Fruit fly (Drosophila melanogaster) whole organism, embryonic: ENCODE data around the gene CG17327.

ENCODE experiments used
- Atf3 ChIP-seq: fragments of 200-800 bp; sonication (Bioruptor generic); optimal IDR thresholded peaks from 3 replicates; lab custom pipeline; 2016; ENCODE audit warnings: missing biosample characterization, missing genetic modification characterization
- B-H1 ChIP-seq: fragments of 200-800 bp; sonication (Bioruptor generic); IDR thresholded peaks from 3 replicates; pipeline ENCODE4 v1.3.6; 2022; ENCODE audit warnings: missing biosample characterization, missing genetic modification characterization
- CG10959 ChIP-seq: fragments of 200-800 bp; sonication (Bioruptor generic); IDR thresholded peaks from 2 replicates; pipeline ENCODE4 v1.3.6; 2022; ENCODE audit warnings: missing biosample characterization, missing genetic modification characterization
- CG11504 ChIP-seq: fragments of 200-800 bp; sonication (Bioruptor generic); optimal IDR thresholded peaks from 3 replicates; lab custom pipeline; 2019; ENCODE audit warnings: missing biosample characterization, mild to moderate bottlenecking, missing genetic modification characterization, moderate library complexity
- CG11695 ChIP-seq: fragments of 200-800 bp; sonication (Bioruptor generic); IDR thresholded peaks from 3 replicates; pipeline ENCODE4 v1.3.6; 2022; ENCODE audit warnings: missing biosample characterization, missing genetic modification characterization
- CG12104 ChIP-seq: fragments of 200-800 bp; sonication (Bioruptor generic); optimal IDR thresholded peaks from 3 replicates; lab custom pipeline; 2016; ENCODE audit warnings: missing biosample characterization, missing genetic modification characterization
- CG12155 ChIP-seq: fragments of 200-800 bp; sonication (Bioruptor generic); optimal IDR thresholded peaks from 3 replicates; lab custom pipeline; 2016; ENCODE audit warnings: missing biosample characterization, missing genetic modification characterization
- CG1603 ChIP-seq: fragments of 200-800 bp; sonication (Bioruptor generic); optimal IDR thresholded peaks from 2 replicates; lab custom pipeline; 2019; ENCODE audit warnings: missing biosample characterization, mild to moderate bottlenecking, missing genetic modification characterization, moderate library complexity
- CG16779 ChIP-seq: fragments of 200-800 bp; sonication (Bioruptor generic); IDR thresholded peaks from 2 replicates; pipeline ENCODE4 v1.3.6; 2022; ENCODE audit warnings: missing biosample characterization, missing genetic modification characterization
- CG17359 ChIP-seq: fragments of 200-800 bp; sonication (Bioruptor generic); optimal IDR thresholded peaks from 3 replicates; lab custom pipeline; 2018; ENCODE audit warnings: missing biosample characterization, mild to moderate bottlenecking, missing genetic modification characterization, moderate library complexity
- CG17361 ChIP-seq: fragments of 200-800 bp; sonication (Bioruptor generic); IDR thresholded peaks from 3 replicates; pipeline ENCODE4 v1.3.6; 2022; ENCODE audit warnings: missing biosample characterization, missing genetic modification characterization
- CG17568 ChIP-seq: fragments of 200-800 bp; sonication (Bioruptor generic); optimal IDR thresholded peaks from 2 replicates; lab custom pipeline; 2018; ENCODE audit warnings: missing biosample characterization, mild to moderate bottlenecking, missing genetic modification characterization, moderate library complexity
- CG17829 ChIP-seq: fragments of 200-800 bp; optimal IDR thresholded peaks from 2 replicates; lab custom pipeline; 2019; ENCODE audit warnings: missing biosample characterization, mild to moderate bottlenecking, missing genetic modification characterization, moderate library complexity
- CG30431 ChIP-seq: fragments of 200-800 bp; sonication (Bioruptor generic); optimal IDR thresholded peaks from 2 replicates; lab custom pipeline; 2017; ENCODE audit warnings: missing biosample characterization, missing genetic modification characterization
- CG31388 ChIP-seq: fragments of 200-800 bp; sonication (Bioruptor generic); optimal IDR thresholded peaks from 2 replicates; lab custom pipeline; 2016; ENCODE audit warnings: missing biosample characterization, missing genetic modification characterization
- CG3995 ChIP-seq: fragments of 200-800 bp; sonication (Bioruptor generic); optimal IDR thresholded peaks from 3 replicates; lab custom pipeline; 2016; ENCODE audit warnings: missing biosample characterization, missing genetic modification characterization
- CG4854 ChIP-seq: fragments of 200-800 bp; sonication (Bioruptor generic); optimal IDR thresholded peaks from 2 replicates; lab custom pipeline; 2016; ENCODE audit warnings: missing biosample characterization, missing genetic modification characterization, inconsistent platforms
- CG7357 ChIP-seq: fragments of 200-800 bp; sonication (Bioruptor generic); IDR thresholded peaks from 3 replicates; pipeline ENCODE4 v1.3.6; 2022; ENCODE audit warnings: missing biosample characterization, missing genetic modification characterization
- CG8478 ChIP-seq: fragments of >200 bp; optimal IDR thresholded peaks from 2 replicates; lab custom pipeline; 2018
- CG9215 ChIP-seq: fragments of 200-800 bp; sonication (Bioruptor generic); IDR thresholded peaks from 2 replicates; pipeline ENCODE4 v1.3.6; 2022; ENCODE audit warnings: missing biosample characterization, missing genetic modification characterization
- Chrac-16 ChIP-seq: fragments of 200-800 bp; sonication (Bioruptor generic); optimal IDR thresholded peaks from 3 replicates; lab custom pipeline; 2016; ENCODE audit warnings: missing biosample characterization, missing genetic modification characterization
- CrebB ChIP-seq: fragments of 200-800 bp; sonication (Bioruptor generic); optimal IDR thresholded peaks from 3 replicates; lab custom pipeline; 2018; ENCODE audit warnings: missing biosample characterization, mild to moderate bottlenecking, missing genetic modification characterization
- Hand ChIP-seq: fragments of 200-800 bp; sonication (Bioruptor generic); optimal IDR thresholded peaks from 2 replicates; lab custom pipeline; 2017; ENCODE audit warnings: mild to moderate bottlenecking, missing biosample characterization, missing genetic modification reagents, missing genetic modification characterization
- Mad ChIP-seq: fragments of 200-800 bp; sonication (Bioruptor generic); optimal IDR thresholded peaks from 2 replicates; lab custom pipeline; 2016; ENCODE audit warnings: missing biosample characterization, missing genetic modification characterization
- NC2α ChIP-seq: fragments of 200-800 bp; sonication (Bioruptor generic); optimal IDR thresholded peaks from 2 replicates; lab custom pipeline; 2016; ENCODE audit warnings: missing biosample characterization, missing genetic modification characterization
- Nf-YC ChIP-seq: fragments of 200-800 bp; optimal IDR thresholded peaks from 3 replicates; lab custom pipeline; 2019; ENCODE audit warnings: missing biosample characterization, mild to moderate bottlenecking, missing genetic modification characterization, moderate library complexity
- Ptx1 ChIP-seq: fragments of 200-800 bp; sonication (Bioruptor generic); IDR thresholded peaks from 2 replicates; pipeline ENCODE4 v1.3.6; 2022; ENCODE audit warnings: missing biosample characterization, missing genetic modification characterization
- Stat92E ChIP-seq, 3 experiments: fragments of >200 bp in 2 of 3; fragments of 200-800 bp in 1 of 3; sonication (Bioruptor generic) in 1 of 3; optimal IDR thresholded peaks; 2 replicates each; lab custom pipeline; 2017 to 2019; ENCODE audit warnings: missing biosample characterization in 3 of 3, missing genetic modification characterization in 3 of 3, mild to moderate bottlenecking in 1 of 3, moderate library complexity in 1 of 3
- Tbp ChIP-seq: fragments of >200 bp; optimal IDR thresholded peaks from 2 replicates; lab custom pipeline; 2018; ENCODE audit warnings: missing biosample characterization, missing genetic modification characterization
- Xrp1 ChIP-seq: fragments of 200-800 bp; sonication (Bioruptor generic); IDR thresholded peaks from 2 replicates; pipeline ENCODE4 v1.3.6; 2022; ENCODE audit warnings: missing biosample characterization, missing genetic modification characterization
- ara ChIP-seq: fragments of 200-800 bp; sonication (Bioruptor generic); IDR thresholded peaks from 2 replicates; pipeline ENCODE4 v1.3.6; 2022; ENCODE audit warnings: missing biosample characterization, missing genetic modification characterization
- cato ChIP-seq: fragments of 200-800 bp; sonication (Bioruptor generic); optimal IDR thresholded peaks from 2 replicates; lab custom pipeline; 2016; ENCODE audit warnings: missing biosample characterization, missing genetic modification characterization, borderline replicate concordance
- caup ChIP-seq: fragments of 200-800 bp; sonication (Bioruptor generic); optimal IDR thresholded peaks from 3 replicates; lab custom pipeline; 2017; ENCODE audit warnings: missing biosample characterization, mild to moderate bottlenecking, missing genetic modification characterization, moderate library complexity; ENCODE audit not compliant: severe bottlenecking
- corto ChIP-seq: fragments of 200-800 bp; sonication (Bioruptor generic); optimal IDR thresholded peaks from 2 replicates; lab custom pipeline; 2016; ENCODE audit warnings: missing biosample characterization, mild to moderate bottlenecking, missing genetic modification characterization, moderate library complexity
- crc ChIP-seq: fragments of 200-800 bp; sonication (Bioruptor generic); optimal IDR thresholded peaks from 2 replicates; lab custom pipeline; 2016; ENCODE audit warnings: missing biosample characterization, missing genetic modification characterization
- disco-r ChIP-seq: fragments of 200-800 bp; sonication (Bioruptor generic); optimal IDR thresholded peaks from 2 replicates; lab custom pipeline; 2016; ENCODE audit warnings: missing biosample characterization, missing genetic modification characterization
- ewg ChIP-seq: fragments of 200-800 bp; sonication (Bioruptor generic); optimal IDR thresholded peaks from 3 replicates; lab custom pipeline; 2017; ENCODE audit warnings: mild to moderate bottlenecking, missing biosample characterization, missing genetic modification reagents, missing genetic modification characterization
- fd96Cb ChIP-seq: fragments of 200-800 bp; sonication (Bioruptor generic); optimal IDR thresholded peaks from 2 replicates; lab custom pipeline; 2018; ENCODE audit warnings: missing biosample characterization, mild to moderate bottlenecking, missing genetic modification characterization, moderate library complexity
- hth ChIP-seq: fragments of >200 bp; optimal IDR thresholded peaks from 2 replicates; lab custom pipeline; 2017; ENCODE audit warnings: inconsistent platforms
- kah ChIP-seq: fragments of 200-800 bp; sonication (Bioruptor generic); optimal IDR thresholded peaks from 2 replicates; lab custom pipeline; 2018; ENCODE audit warnings: missing biosample characterization, mild to moderate bottlenecking, missing genetic modification characterization
- lilli ChIP-seq: fragments of 200-800 bp; sonication (Bioruptor generic); optimal IDR thresholded peaks from 3 replicates; lab custom pipeline; 2016; ENCODE audit warnings: missing biosample characterization, missing genetic modification characterization
- luna ChIP-seq: fragments of 200-800 bp; sonication (Bioruptor generic); optimal IDR thresholded peaks from 2 replicates; lab custom pipeline; 2016; ENCODE audit warnings: missing biosample characterization, missing genetic modification characterization
- nom ChIP-seq: fragments of 200-800 bp; sonication (Bioruptor generic); optimal IDR thresholded peaks from 2 replicates; lab custom pipeline; 2017; ENCODE audit warnings: missing biosample characterization, missing genetic modification characterization, mild to moderate bottlenecking, moderate library complexity, missing genetic modification reagents
- p53 ChIP-seq: fragments of 200-800 bp; sonication (Bioruptor generic); optimal IDR thresholded peaks from 2 replicates; lab custom pipeline; 2016; ENCODE audit warnings: missing biosample characterization, missing genetic modification characterization
- pros ChIP-seq: fragments of 200-800 bp; sonication (Bioruptor generic); optimal IDR thresholded peaks from 3 replicates; lab custom pipeline; 2019; ENCODE audit warnings: missing biosample characterization, mild to moderate bottlenecking, missing genetic modification characterization, moderate library complexity
- ro ChIP-seq: fragments of 200-800 bp; sonication (Bioruptor generic); IDR thresholded peaks from 2 replicates; pipeline ENCODE4 v1.3.6; 2022; ENCODE audit warnings: missing biosample characterization, missing genetic modification characterization
- sisA ChIP-seq: fragments of 200-800 bp; sonication (Bioruptor generic); IDR thresholded peaks from 2 replicates; pipeline ENCODE4 v1.3.6; 2022; ENCODE audit warnings: missing biosample characterization, missing genetic modification characterization
- slou ChIP-seq: fragments of 200-800 bp; sonication (Bioruptor generic); optimal IDR thresholded peaks from 3 replicates; lab custom pipeline; 2016; ENCODE audit warnings: missing biosample characterization, missing genetic modification characterization
- tll ChIP-seq, 2 experiments: fragments of 200-800 bp in 1 of 2; fragments of >200 bp in 1 of 2; sonication (Bioruptor generic) in 1 of 2; optimal IDR thresholded peaks; 2 replicates each; lab custom pipeline; 2017 to 2019; ENCODE audit warnings: missing biosample characterization in 2 of 2, missing genetic modification characterization in 2 of 2, mild to moderate bottlenecking in 1 of 2, moderate library complexity in 1 of 2
- usp ChIP-seq: fragments of >200 bp; optimal IDR thresholded peaks from 2 replicates; lab custom pipeline; 2017; ENCODE audit warnings: missing biosample characterization, missing genetic modification characterization
- zen ChIP-seq: fragments of 200-800 bp; sonication (Bioruptor generic); optimal IDR thresholded peaks from 3 replicates; lab custom pipeline; 2018; ENCODE audit warnings: missing biosample characterization, mild to moderate bottlenecking, missing genetic modification characterization, moderate library complexity

Gene CG17327

DNA sequence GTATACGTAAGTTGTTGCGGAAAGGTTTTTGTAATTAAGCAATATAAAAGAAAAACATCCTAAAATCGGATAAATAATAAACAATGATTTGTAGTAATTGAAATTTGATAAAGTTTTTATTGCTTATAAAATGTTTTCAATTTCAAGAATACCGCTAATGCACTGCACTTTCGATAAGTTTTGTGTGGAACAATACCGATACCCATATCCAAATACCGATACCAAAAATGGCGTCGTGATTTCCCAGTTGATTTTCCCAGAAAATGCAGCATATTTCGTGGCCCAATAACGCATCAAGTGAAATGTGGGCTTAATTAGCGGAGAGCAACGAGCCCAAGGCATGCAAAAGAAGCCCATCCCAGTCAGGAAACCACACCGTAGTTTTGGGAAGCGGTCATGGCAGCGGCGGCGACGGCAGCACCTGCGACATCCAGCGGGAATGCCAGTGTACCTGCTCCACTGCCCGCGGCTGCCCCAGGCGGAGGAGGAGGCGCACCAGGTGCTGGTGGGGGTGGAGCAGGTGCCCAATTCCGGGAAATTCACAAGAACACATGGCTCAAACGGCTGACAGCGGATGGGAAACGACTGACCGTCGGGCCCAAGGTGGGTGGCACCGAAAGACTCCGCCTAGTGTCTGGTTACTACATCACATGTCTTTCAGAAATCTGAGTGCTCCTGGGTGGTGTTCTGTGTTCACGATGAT is 11.5 kb downstream of the CG17327 start, which contains the start of gene CG31342 (continued):
- no peak for TF ChIP-seq CG9215
- TF ChIP-seq CG17359 (tag; lab: Kevin White, UChicago) = peak; percentile 55
- peak; percentile 14 for TF ChIP-seq CrebB (tag; lab: Kevin White, UChicago)
- TF ChIP-seq disco-r (GFP tag; lab: Kevin White, UChicago) = no peak
- no peak for TF ChIP-seq Mad (GFP tag; lab: Kevin White, UChicago)
- no peak for TF ChIP-seq sisA (GFP tag; lab: Robert Waterston, UW)
- no peak for TF ChIP-seq crc
- no peak for TF ChIP-seq NC2α (GFP tag; lab: Kevin White, UChicago)
- TF ChIP-seq pros = no peak
- peak; percentile 48 for TF ChIP-seq zen (tag; lab: Kevin White, UChicago)
- no peak for TF ChIP-seq Chrac-16 (GFP tag; lab: Kevin White, UChicago)
- TF ChIP-seq CG8478 (lab: Kevin White, UChicago) = no peak
- no peak for TF ChIP-seq CG17361 (GFP tag; lab: Robert Waterston, UW)
- no peak for TF ChIP-seq Nf-YC (tag; lab: Kevin White, UChicago)
- peak in 1 of 3 experiments; percentile 86 for TF ChIP-seq Stat92E (GFP tag; optimal IDR thresholded peaks at IDR 0.05; lab: Kevin White, UChicago)
- no peak for TF ChIP-seq ro (GFP tag; lab: Robert Waterston, UW)
- TF ChIP-seq CG11504 = no peak
- TF ChIP-seq nom (GFP tag; lab: Kevin White, UChicago) = peak; percentile 5
- TF ChIP-seq luna (GFP tag; lab: Kevin White, UChicago) = no peak
- TF ChIP-seq CG11695 (GFP tag; lab: Robert Waterston, UW) = no peak
- no peak for TF ChIP-seq Tbp
- no peak for TF ChIP-seq cato (GFP tag; lab: Kevin White, UChicago)
- TF ChIP-seq ara (GFP tag; lab: Robert Waterston, UW) = no peak
- no peak for TF ChIP-seq ewg (GFP tag; lab: Kevin White, UChicago)
- no peak for TF ChIP-seq CG30431
- TF ChIP-seq Hand (GFP tag; lab: Kevin White, UChicago) = no peak
- TF ChIP-seq usp = no peak
- TF ChIP-seq CG12104 (GFP tag; lab: Kevin White, UChicago) = peak; percentile 24
- TF ChIP-seq B-H1 (GFP tag; lab: Robert Waterston, UW) = no peak
- TF ChIP-seq kah (GFP tag; lab: Kevin White, UChicago) = no peak
- no peak for TF ChIP-seq p53
- peak; percentile 71 for TF ChIP-seq CG3995 (GFP tag; lab: Kevin White, UChicago)
- no peak for TF ChIP-seq CG12155
- no peak for TF ChIP-seq fd96Cb (tag; lab: Kevin White, UChicago)
- no peak for TF ChIP-seq CG7357
- peak; percentile 76 for TF ChIP-seq CG17829 (tag; lab: Kevin White, UChicago)
- TF ChIP-seq lilli (GFP tag; lab: Kevin White, UChicago) = peak; percentile 46
- peak; percentile 55; the same call in 1 of the 2 replicates for TF ChIP-seq Xrp1
- no peak for TF ChIP-seq CG31388 (GFP tag; lab: Kevin White, UChicago)
- TF ChIP-seq CG1603 (tag; lab: Kevin White, UChicago) = no peak
- TF ChIP-seq CG4854 (GFP tag; lab: Kevin White, UChicago) = no peak
- no peak for TF ChIP-seq slou (GFP tag; lab: Kevin White, UChicago)
- TF ChIP-seq hth = no peak
- no peak for TF ChIP-seq CG16779 (GFP tag; lab: Robert Waterston, UW)
- TF ChIP-seq caup (GFP tag; lab: Kevin White, UChicago) = no peak
- TF ChIP-seq CG10959 (GFP tag; lab: Robert Waterston, UW) = no peak
- TF ChIP-seq corto (GFP tag; lab: Kevin White, UChicago) = no peak
- TF ChIP-seq tll (GFP tag; optimal IDR thresholded peaks at IDR 0.05; lab: Kevin White, UChicago) = no peak
- TF ChIP-seq Atf3 (GFP tag; lab: Kevin White, UChicago) = no peak
- TF ChIP-seq Ptx1 (GFP tag; lab: Robert Waterston, UW) = peak; percentile 24; the same call in 1 of the 2 replicates
- no peak for TF ChIP-seq CG17568
